Worm (Caenorhabditis elegans) whole organism, young adult: ENCODE measurements around the gene nas-33.

Experiments
- B0019.2 ChIP-seq: fragments of 200-800 bp; sonication (Bioruptor generic); conservative IDR thresholded peaks from 2 replicates; pipeline ENCODE4 v1.3.6; 2022; ENCODE audit warnings: missing genetic modification reagents, missing genetic modification characterization, missing compliant biosample characterization
- B0035.1 ChIP-seq: sonication (generic microtip); optimal IDR thresholded peaks from 2 replicates; lab custom pipeline; 2016; ENCODE audit warnings: missing genetic modification characterization, mild to moderate bottlenecking, missing compliant biosample characterization, missing genotype, missing genetic modification reagents
- C17E4.6 ChIP-seq: fragments of 200-800 bp; sonication (Bioruptor generic); IDR thresholded peaks from 2 replicates; pipeline ENCODE4 v1.3.6; 2022; ENCODE audit warnings: missing genetic modification reagents, missing genetic modification characterization, missing compliant biosample characterization
- F55B11.4 ChIP-seq: sonication (generic microtip); optimal IDR thresholded peaks from 2 replicates; lab custom pipeline; 2016; ENCODE audit warnings: missing compliant biosample characterization, missing genetic modification characterization, borderline replicate concordance; ENCODE audit not compliant: insufficient read depth
- K11D2.4 ChIP-seq: fragments of 200-800 bp; sonication (Bioruptor generic); IDR thresholded peaks from 2 replicates; pipeline ENCODE4 v1.3.6; 2022; ENCODE audit warnings: missing genetic modification reagents, missing genetic modification characterization, missing compliant biosample characterization
- T26A5.8 ChIP-seq: sonication (generic microtip); optimal IDR thresholded peaks from 2 replicates; lab custom pipeline; 2016; ENCODE audit warnings: missing genetic modification characterization, missing compliant biosample characterization
- Y53G8AR.9 ChIP-seq: fragments of 200-800 bp; sonication (Bioruptor generic); conservative IDR thresholded peaks from 2 replicates; pipeline ENCODE4 v1.3.6; 2022; ENCODE audit warnings: missing genetic modification reagents, missing genetic modification characterization, missing compliant biosample characterization
- Y56A3A.18 ChIP-seq: fragments of 200-800 bp; sonication (Bioruptor generic); IDR thresholded peaks from 2 replicates; pipeline ENCODE4 v1.3.6; 2022; ENCODE audit warnings: missing genetic modification reagents, missing genetic modification characterization, missing compliant biosample characterization
- aptf-3 ChIP-seq: fragments of 200-800 bp; sonication (Bioruptor generic); IDR thresholded peaks from 2 replicates; pipeline ENCODE4 v1.3.6; 2022; ENCODE audit warnings: missing genetic modification characterization, missing compliant biosample characterization
- atf-7 ChIP-seq: sonication (generic microtip); optimal IDR thresholded peaks from 2 replicates; lab custom pipeline; 2017; ENCODE audit warnings: mild to moderate bottlenecking, missing genetic modification characterization, missing compliant biosample characterization
- bed-2 ChIP-seq: fragments of 200-800 bp; sonication (Bioruptor generic); IDR thresholded peaks from 2 replicates; pipeline ENCODE4 v1.3.6; 2022; ENCODE audit warnings: missing genetic modification reagents, missing genetic modification characterization, missing compliant biosample characterization
- cebp-1 ChIP-seq, 2 experiments: fragments of 200-800 bp in 1 of 2; sonication (Bioruptor generic) in 1 of 2; sonication (generic microtip) in 1 of 2; IDR thresholded peaks in 1 of 2; optimal IDR thresholded peaks in 1 of 2; 2 replicates each; pipeline versions ENCODE4 v1.3.6 to Lab custom; 2017 to 2022; ENCODE audit warnings: missing compliant biosample characterization in 2 of 2, missing genetic modification characterization in 2 of 2, mild to moderate bottlenecking in 1 of 2, missing genetic modification reagents in 1 of 2, moderate library complexity in 1 of 2
- cebp-2 ChIP-seq: fragments of 200-800 bp; sonication (Bioruptor generic); IDR thresholded peaks from 2 replicates; pipeline ENCODE4 v1.3.6; 2022; ENCODE audit warnings: missing genetic modification characterization, missing compliant biosample characterization
- ceh-100 ChIP-seq: fragments of 200-800 bp; sonication (Bioruptor generic); IDR thresholded peaks from 2 replicates; pipeline ENCODE4 v1.3.6; 2022; ENCODE audit warnings: missing genetic modification reagents, missing genetic modification characterization, missing compliant biosample characterization
- ceh-40 ChIP-seq: fragments of 200-800 bp; sonication (Bioruptor generic); IDR thresholded peaks from 2 replicates; pipeline ENCODE4 v1.3.6; 2022; ENCODE audit warnings: missing genetic modification characterization, missing compliant biosample characterization
- ceh-79 ChIP-seq: sonication (generic microtip); optimal IDR thresholded peaks from 2 replicates; lab custom pipeline; 2017; ENCODE audit warnings: mild to moderate bottlenecking, missing genetic modification characterization, missing compliant biosample characterization
- dox-1 ChIP-seq: fragments of 200-800 bp; sonication (Bioruptor generic); IDR thresholded peaks from 2 replicates; pipeline ENCODE4 v1.3.6; 2022; ENCODE audit warnings: missing genetic modification reagents, missing genetic modification characterization, missing compliant biosample characterization
- egl-44 ChIP-seq: fragments of 200-800 bp; sonication (Bioruptor generic); IDR thresholded peaks from 2 replicates; pipeline ENCODE4 v1.3.6; 2022; ENCODE audit warnings: missing genetic modification reagents, missing genetic modification characterization, missing compliant biosample characterization
- ets-4 ChIP-seq: fragments of 200-800 bp; sonication (Bioruptor generic); optimal IDR thresholded peaks from 2 replicates; lab custom pipeline; 2018; ENCODE audit warnings: mild to moderate bottlenecking, missing genetic modification characterization, missing compliant biosample characterization
- gei-17 ChIP-seq: fragments of 200-800 bp; sonication (Bioruptor generic); optimal IDR thresholded peaks from 2 replicates; lab custom pipeline; 2018; ENCODE audit warnings: mild to moderate bottlenecking, missing genetic modification characterization, missing compliant biosample characterization
- hlh-26 ChIP-seq: fragments of 200-800 bp; sonication (Bioruptor generic); conservative IDR thresholded peaks from 2 replicates; pipeline ENCODE4 v1.3.6; 2022; ENCODE audit warnings: missing genetic modification reagents, missing genetic modification characterization, missing compliant biosample characterization
- hsf-1 ChIP-seq: fragments of 200-800 bp; sonication (Bioruptor generic); IDR thresholded peaks from 2 replicates; pipeline ENCODE4 v1.3.6; 2022; ENCODE audit warnings: missing genetic modification reagents, missing genetic modification characterization, missing compliant biosample characterization
- lin-35 ChIP-seq, 3 experiments: fragments of 150-350 bp in 2 of 3; sonication (generic microtip) in 1 of 3; optimal IDR thresholded peaks; 2 replicates each; lab custom pipeline; 2014 to 2018; ENCODE audit warnings: missing biosample characterization in 3 of 3, missing genetic modification characterization in 3 of 3, missing genetic modification reagents in 3 of 3
- lsl-1 ChIP-seq: fragments of 200-800 bp; sonication (Bioruptor generic); optimal IDR thresholded peaks from 2 replicates; lab custom pipeline; 2018; ENCODE audit warnings: mild to moderate bottlenecking, missing genetic modification characterization, moderate library complexity, missing compliant biosample characterization
- lsy-27 ChIP-seq: sonication (generic microtip); optimal IDR thresholded peaks from 2 replicates; lab custom pipeline; 2017; ENCODE audit warnings: missing genetic modification characterization, mild to moderate bottlenecking, missing compliant biosample characterization, antibody characterized with exemption, missing genotype, borderline replicate concordance; ENCODE audit not compliant: insufficient read depth
- madf-10 ChIP-seq: sonication (generic microtip); optimal IDR thresholded peaks from 2 replicates; lab custom pipeline; 2016; ENCODE audit warnings: mild to moderate bottlenecking, missing genetic modification characterization, missing compliant biosample characterization
- pbrm-1 ChIP-seq: fragments of 200-800 bp; sonication (Bioruptor generic); IDR thresholded peaks from 2 replicates; pipeline ENCODE4 v1.3.6; 2022; ENCODE audit warnings: missing genetic modification reagents, missing genetic modification characterization, missing compliant biosample characterization
- rpc-1 ChIP-seq, 2 experiments: fragments of 150-350 bp in 1 of 2; sonication (generic microtip) in 1 of 2; optimal IDR thresholded peaks; 2 replicates each; lab custom pipeline; 2014 to 2018; ENCODE audit warnings: missing biosample characterization in 1 of 2, missing genetic modification characterization in 1 of 2, missing genetic modification reagents in 1 of 2, missing genotype in 1 of 2
- snpc-1.3 ChIP-seq: sonication (generic microtip); optimal IDR thresholded peaks from 2 replicates; lab custom pipeline; 2017; ENCODE audit warnings: missing genetic modification characterization, mild to moderate bottlenecking, missing compliant biosample characterization, antibody characterized with exemption, moderate library complexity, missing genotype, missing genetic modification reagents; ENCODE audit not compliant: insufficient read depth
- xnd-1 ChIP-seq: sonication (generic microtip); optimal IDR thresholded peaks from 2 replicates; lab custom pipeline; 2016; ENCODE audit warnings: missing genotype, missing genetic modification reagents, missing genetic modification characterization, missing compliant biosample characterization
- ztf-25 ChIP-seq: fragments of 200-800 bp; sonication (Bioruptor generic); IDR thresholded peaks from 2 replicates; pipeline ENCODE4 v1.3.6; 2022; ENCODE audit warnings: missing genetic modification reagents, missing genetic modification characterization, missing compliant biosample characterization
- ztf-26 ChIP-seq: sonication (generic microtip); optimal IDR thresholded peaks from 2 replicates; lab custom pipeline; 2017; ENCODE audit warnings: missing genetic modification characterization, missing compliant biosample characterization

nas-33 gene

DNA sequence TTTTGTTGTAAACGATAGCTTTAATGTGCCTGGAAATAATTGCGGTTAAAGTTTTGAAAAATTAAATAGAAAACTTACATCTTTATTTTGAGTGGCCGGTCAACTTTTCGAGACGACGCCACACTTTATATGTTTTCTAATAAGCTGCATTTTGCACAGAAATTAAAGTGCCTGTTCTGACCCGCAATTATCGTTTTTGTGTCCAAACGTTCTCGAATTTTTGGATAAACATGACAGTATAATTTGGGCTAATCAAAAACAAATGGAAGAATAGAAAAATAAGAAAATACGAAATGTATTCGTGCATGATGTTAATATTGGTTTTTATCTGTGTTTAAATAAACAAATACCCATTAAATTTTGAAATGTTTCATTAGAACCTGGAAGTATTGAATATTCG lies 34.4 kb downstream of the nas-33 start, which contains the start of gene K10C2.12:
TSS of gene K10C2.12 (minus strand) at position 101 of the 400 bp plus-strand sequence.
- TF ChIP-seq K11D2.4 (GFP tag; lab: Robert Waterston, UW): no peak
- TF ChIP-seq atf-7 (tag; lab: Kevin White, UChicago): no peak
- TF ChIP-seq ztf-26 (tag; lab: Kevin White, UChicago): no peak
- TF ChIP-seq aptf-3 (GFP tag; lab: Robert Waterston, UW): no peak
- TF ChIP-seq rpc-1 (optimal IDR thresholded peaks at IDR 0.05; lab: Kevin White, UChicago): no peak
- no peak for TF ChIP-seq rpc-1 (tag; optimal IDR thresholded peaks at IDR 0.05; lab: Kevin White, UChicago)
- no peak for TF ChIP-seq Y53G8AR.9 (GFP tag; lab: Robert Waterston, UW)
- TF ChIP-seq lin-35 (GFP tag; optimal IDR thresholded peaks at IDR 0.05; lab: Kevin White, UChicago): no peak
- TF ChIP-seq cebp-2 (GFP tag; lab: Robert Waterston, UW): no peak
- TF ChIP-seq snpc-1.3: no peak
- no peak for TF ChIP-seq Y56A3A.18
- no peak for TF ChIP-seq ceh-79 (tag; lab: Kevin White, UChicago)
- TF ChIP-seq gei-17 (GFP tag; lab: Kevin White, UChicago): no peak
- no peak for TF ChIP-seq dox-1 (GFP tag; lab: Robert Waterston, UW)

DNA sequence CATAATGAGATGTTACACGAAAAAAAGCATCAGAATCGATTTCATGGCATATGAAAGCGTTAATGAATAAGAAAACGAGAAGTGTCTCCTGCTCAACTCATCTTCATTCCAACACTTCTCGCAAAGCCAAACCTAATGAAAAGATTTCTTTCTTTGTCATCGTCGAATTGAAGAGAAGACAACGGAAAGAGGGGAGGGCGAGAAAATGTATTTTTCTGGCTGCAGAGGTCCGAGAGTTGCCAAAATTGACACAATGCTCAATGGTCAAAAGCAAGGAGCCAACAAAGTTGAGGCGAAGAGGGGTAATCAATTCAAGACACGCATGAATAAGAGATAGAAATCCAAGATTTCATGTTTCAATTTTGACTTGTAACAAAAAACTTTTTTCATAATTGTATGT lies 35.9 kb downstream of the nas-33 start:
- no peak for TF ChIP-seq cebp-1 (GFP tag; IDR thresholded peaks at IDR 0.05; lab: Robert Waterston, UW)
- no peak for TF ChIP-seq cebp-1 (tag; optimal IDR thresholded peaks at IDR 0.05; lab: Kevin White, UChicago)
- no peak for TF ChIP-seq B0019.2 (GFP tag; lab: Robert Waterston, UW)
- no peak for TF ChIP-seq lsy-27 (tag; lab: Kevin White, UChicago)
- no peak for TF ChIP-seq B0035.1
- TF ChIP-seq xnd-1 (tag; lab: Kevin White, UChicago): no peak

DNA sequence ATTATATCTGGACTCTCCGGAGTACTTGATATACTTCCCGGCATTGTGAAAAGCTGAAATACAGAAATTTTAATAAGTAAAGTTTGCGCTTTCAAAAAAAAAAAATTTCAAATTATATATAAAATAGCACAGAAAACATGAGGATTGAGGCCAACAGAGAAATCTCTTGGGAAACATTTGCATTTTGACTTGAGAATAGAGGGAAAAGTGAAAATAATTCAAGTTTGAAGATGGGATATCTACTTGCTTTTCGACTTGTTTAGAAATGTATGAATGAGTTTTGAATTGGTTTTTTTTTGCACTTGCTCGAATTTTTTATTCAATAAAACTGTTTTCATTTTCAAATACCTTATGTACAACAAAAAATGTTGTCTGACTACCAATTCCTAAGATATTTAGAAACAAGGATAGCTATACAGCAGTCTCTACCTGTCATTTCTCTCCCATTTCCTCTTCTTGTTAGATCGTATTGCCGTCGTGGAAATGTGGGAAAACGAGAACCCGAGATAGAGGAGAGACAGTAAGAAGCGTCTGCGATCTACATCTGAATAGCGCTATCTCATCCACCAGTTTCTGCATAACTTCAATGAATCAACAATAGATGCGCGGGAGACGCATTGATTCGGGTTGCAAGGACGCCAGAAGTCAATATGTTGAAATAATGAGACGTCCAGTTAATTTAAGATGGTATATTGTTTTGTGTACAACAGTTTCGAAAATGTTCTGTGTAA lies 38.5 kb downstream of the nas-33 start, which contains the start of gene T22E5.6:
TSS of gene T22E5.6 (minus strand) at position 51 of the 731 bp plus-strand sequence.
- no peak for TF ChIP-seq C17E4.6 (GFP tag; lab: Robert Waterston, UW)
- TF ChIP-seq dox-1 (GFP tag; lab: Robert Waterston, UW): no peak
- no peak for TF ChIP-seq T26A5.8
- no peak for TF ChIP-seq pbrm-1
- no peak for TF ChIP-seq bed-2 (GFP tag; lab: Robert Waterston, UW)
- no peak for TF ChIP-seq F55B11.4 (tag; lab: Kevin White, UChicago)

DNA sequence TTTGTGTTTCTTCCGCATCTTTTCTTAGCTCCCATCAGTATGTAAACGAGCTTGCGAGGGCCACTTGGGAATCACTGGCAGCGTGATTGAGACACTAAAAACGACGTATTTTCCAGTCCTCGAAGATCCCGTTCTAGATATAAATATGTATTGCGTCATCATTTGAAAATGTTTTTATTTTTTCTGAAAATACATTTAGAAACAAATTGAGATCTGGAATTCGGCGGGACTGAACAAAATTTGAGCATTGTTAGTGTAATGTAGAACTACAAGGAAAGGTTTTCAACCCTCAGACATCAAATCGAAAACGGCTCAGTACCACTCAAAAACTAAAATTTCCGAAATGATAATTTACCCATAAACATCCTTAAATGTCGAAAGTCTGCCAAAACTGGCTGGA lies 41.5 kb downstream of the nas-33 start:
- TF ChIP-seq hsf-1: no peak
- no peak for TF ChIP-seq egl-44 (GFP tag; lab: Robert Waterston, UW)
- no peak for TF ChIP-seq hlh-26 (GFP tag; lab: Robert Waterston, UW)
- no peak for TF ChIP-seq lsl-1 (GFP tag; lab: Kevin White, UChicago)
- no peak for TF ChIP-seq ets-4 (GFP tag; lab: Kevin White, UChicago)
- no peak for TF ChIP-seq ztf-25
- no peak for TF ChIP-seq madf-10 (tag; lab: Kevin White, UChicago)
- no peak for TF ChIP-seq ceh-40 (GFP tag; lab: Robert Waterston, UW)
- no peak for TF ChIP-seq ceh-100 (GFP tag; lab: Robert Waterston, UW)
